Fruit fly (Drosophila melanogaster) whole organism, prepupa: ENCODE data around the gene CG4318.
A peak's percentile ranks its signal among the peaks of the same experiment; 100 is the strongest.

Experiments used
- Blimp-1 ChIP-seq: fragments of 200-800 bp; sonication (Bioruptor generic); optimal IDR thresholded peaks from 3 replicates; lab custom pipeline; 2017; ENCODE audit warnings: missing biosample characterization, missing genetic modification characterization, mild to moderate bottlenecking, moderate library complexity, missing genetic modification reagents
- CG10631 ChIP-seq: fragments of 200-800 bp; sonication (Bioruptor generic); optimal IDR thresholded peaks from 2 replicates; lab custom pipeline; 2016; ENCODE audit warnings: missing biosample characterization, missing genetic modification characterization
- CG10669 ChIP-seq: fragments of 200-800 bp; sonication (Bioruptor generic); optimal IDR thresholded peaks from 3 replicates; lab custom pipeline; 2018; ENCODE audit warnings: missing biosample characterization, mild to moderate bottlenecking, missing genetic modification characterization, moderate library complexity
- CG11294 ChIP-seq: fragments of 200-800 bp; sonication (Bioruptor generic); IDR thresholded peaks from 2 replicates; pipeline ENCODE4 v1.3.6; 2022; ENCODE audit warnings: missing biosample characterization, missing genetic modification characterization
- CG11762 ChIP-seq: fragments of 200-800 bp; sonication (Bioruptor generic); optimal IDR thresholded peaks from 3 replicates; lab custom pipeline; 2016; ENCODE audit warnings: missing biosample characterization, missing genetic modification characterization; ENCODE audit not compliant: insufficient read depth
- CG1621 ChIP-seq: fragments of 200-800 bp; sonication (Bioruptor generic); optimal IDR thresholded peaks from 3 replicates; lab custom pipeline; 2018; ENCODE audit warnings: missing biosample characterization, mild to moderate bottlenecking, missing genetic modification characterization
- CG16779 ChIP-seq: fragments of 200-800 bp; sonication (Bioruptor generic); optimal IDR thresholded peaks from 3 replicates; lab custom pipeline; 2017; ENCODE audit warnings: missing biosample characterization, mild to moderate bottlenecking, missing genetic modification characterization
- CG3032 ChIP-seq: fragments of 200-800 bp; optimal IDR thresholded peaks from 2 replicates; lab custom pipeline; 2019; ENCODE audit warnings: missing biosample characterization, mild to moderate bottlenecking, missing genetic modification characterization, moderate library complexity
- CG31627 ChIP-seq: fragments of 200-800 bp; sonication (Bioruptor generic); optimal IDR thresholded peaks from 3 replicates; lab custom pipeline; 2016; ENCODE audit warnings: missing biosample characterization, missing genetic modification characterization
- CG32006 ChIP-seq: fragments of 200-800 bp; sonication (Bioruptor generic); optimal IDR thresholded peaks from 3 replicates; lab custom pipeline; 2017; ENCODE audit warnings: missing biosample characterization, mild to moderate bottlenecking, missing genetic modification characterization
- CG3919 ChIP-seq: fragments of 200-800 bp; sonication (Bioruptor generic); optimal IDR thresholded peaks from 3 replicates; lab custom pipeline; 2016; ENCODE audit warnings: missing biosample characterization, missing genetic modification characterization
- CG4318 ChIP-seq: fragments of 200-800 bp; sonication (Bioruptor generic); optimal IDR thresholded peaks from 3 replicates; lab custom pipeline; 2017; ENCODE audit warnings: missing biosample characterization, mild to moderate bottlenecking, missing genetic modification characterization
- CG6163 ChIP-seq: fragments of 200-800 bp; sonication (Bioruptor generic); IDR thresholded peaks from 3 replicates; pipeline ENCODE4 v1.3.6; 2022; ENCODE audit warnings: missing biosample characterization, missing genetic modification characterization
- CG6276 ChIP-seq: fragments of 200-800 bp; sonication (Bioruptor generic); optimal IDR thresholded peaks from 2 replicates; lab custom pipeline; 2017; ENCODE audit warnings: missing biosample characterization, mild to moderate bottlenecking, missing genetic modification characterization
- CG6792 ChIP-seq: fragments of 200-800 bp; sonication (Bioruptor generic); optimal IDR thresholded peaks from 3 replicates; lab custom pipeline; 2016; ENCODE audit warnings: missing biosample characterization, missing genetic modification characterization
- CG6808 ChIP-seq: fragments of 200-800 bp; sonication (Bioruptor generic); optimal IDR thresholded peaks from 3 replicates; lab custom pipeline; 2017; ENCODE audit warnings: missing biosample characterization, missing genetic modification characterization, mild to moderate bottlenecking, moderate library complexity, missing genetic modification reagents
- CG6854 ChIP-seq: fragments of 200-800 bp; sonication (Bioruptor generic); optimal IDR thresholded peaks from 2 replicates; lab custom pipeline; 2017; ENCODE audit warnings: missing biosample characterization, mild to moderate bottlenecking, missing genetic modification characterization
- CG7368 ChIP-seq: fragments of 200-800 bp; sonication (Bioruptor generic); optimal IDR thresholded peaks from 3 replicates; lab custom pipeline; 2016; ENCODE audit warnings: missing biosample characterization, missing genetic modification characterization
- CG8119 ChIP-seq: fragments of 200-800 bp; sonication (Bioruptor generic); IDR thresholded peaks from 3 replicates; pipeline ENCODE4 v1.3.6; 2022; ENCODE audit warnings: missing biosample characterization, missing genetic modification characterization
- CG9139 ChIP-seq: fragments of 200-800 bp; sonication (Bioruptor generic); optimal IDR thresholded peaks from 3 replicates; lab custom pipeline; 2017; ENCODE audit warnings: missing biosample characterization, mild to moderate bottlenecking, missing genetic modification characterization
- Eip75B ChIP-seq: fragments of 200-800 bp; sonication (Bioruptor generic); optimal IDR thresholded peaks from 3 replicates; lab custom pipeline; 2016; ENCODE audit warnings: missing biosample characterization, missing genetic modification characterization
- Eip78C ChIP-seq: fragments of 200-800 bp; sonication (Bioruptor generic); peaks from one replicate; lab custom pipeline; 2016; ENCODE audit warnings: missing biosample characterization, missing genetic modification characterization
- Eip93F ChIP-seq: fragments of 200-800 bp; sonication (Bioruptor generic); optimal IDR thresholded peaks from 2 replicates; lab custom pipeline; 2016; ENCODE audit warnings: missing biosample characterization, mild to moderate bottlenecking, missing genetic modification characterization
- Ets21C ChIP-seq: fragments of 200-800 bp; sonication (Bioruptor generic); optimal IDR thresholded peaks from 3 replicates; lab custom pipeline; 2016; ENCODE audit warnings: missing biosample characterization, missing genetic modification characterization
- Gug ChIP-seq: fragments of 200-800 bp; sonication (Bioruptor generic); IDR thresholded peaks from 2 replicates; pipeline ENCODE4 v1.3.6; 2022; ENCODE audit warnings: missing biosample characterization, missing genetic modification characterization
- Hr38 ChIP-seq: sonication (Bioruptor generic); optimal IDR thresholded peaks from 2 replicates; lab custom pipeline; 2016; ENCODE audit warnings: missing biosample characterization, missing genetic modification characterization
- Hr39 ChIP-seq: fragments of 200-800 bp; sonication (Bioruptor generic); optimal IDR thresholded peaks from 2 replicates; lab custom pipeline; 2016; ENCODE audit warnings: missing biosample characterization, missing genetic modification characterization
- Lpt ChIP-seq: fragments of 200-800 bp; sonication (Bioruptor generic); optimal IDR thresholded peaks from 3 replicates; lab custom pipeline; 2016; ENCODE audit warnings: missing biosample characterization, missing genetic modification characterization
- Met ChIP-seq: fragments of 200-800 bp; sonication (Bioruptor generic); optimal IDR thresholded peaks from 3 replicates; lab custom pipeline; 2016; ENCODE audit warnings: missing biosample characterization, missing genetic modification characterization
- OdsH ChIP-seq: fragments of 200-800 bp; sonication (Bioruptor generic); optimal IDR thresholded peaks from 3 replicates; lab custom pipeline; 2016; ENCODE audit warnings: missing biosample characterization, missing genetic modification characterization
- Smox ChIP-seq: fragments of 200-800 bp; sonication (Bioruptor generic); optimal IDR thresholded peaks from 3 replicates; lab custom pipeline; 2016; ENCODE audit warnings: missing biosample characterization, missing genetic modification characterization
- Sox14 ChIP-seq: fragments of 200-800 bp; sonication (Bioruptor generic); optimal IDR thresholded peaks from 3 replicates; lab custom pipeline; 2016; ENCODE audit warnings: missing biosample characterization, missing genetic modification characterization
- Sox15 ChIP-seq: fragments of 200-800 bp; sonication (Bioruptor generic); optimal IDR thresholded peaks from 3 replicates; lab custom pipeline; 2016; ENCODE audit warnings: missing biosample characterization, missing genetic modification characterization
- achi ChIP-seq: fragments of 200-800 bp; sonication (Bioruptor generic); optimal IDR thresholded peaks from 3 replicates; lab custom pipeline; 2016; ENCODE audit warnings: missing biosample characterization, missing genetic modification characterization
- acj6 ChIP-seq: fragments of 200-800 bp; sonication (Bioruptor generic); optimal IDR thresholded peaks from 3 replicates; lab custom pipeline; 2016; ENCODE audit warnings: missing biosample characterization, missing genetic modification characterization
- dac ChIP-seq: fragments of 200-800 bp; sonication (Bioruptor generic); optimal IDR thresholded peaks from 2 replicates; lab custom pipeline; 2017; ENCODE audit warnings: missing biosample characterization, mild to moderate bottlenecking, missing genetic modification characterization
- dsx ChIP-seq: fragments of 200-800 bp; optimal IDR thresholded peaks from 3 replicates; lab custom pipeline; 2019; ENCODE audit warnings: missing biosample characterization, mild to moderate bottlenecking, missing genetic modification characterization, moderate library complexity; ENCODE audit not compliant: poor library complexity, severe bottlenecking
- eg ChIP-seq: fragments of 200-800 bp; sonication (Bioruptor generic); IDR thresholded peaks from 3 replicates; pipeline ENCODE4 v1.3.6; 2022; ENCODE audit warnings: missing biosample characterization, missing genetic modification characterization
- esn ChIP-seq: fragments of 200-800 bp; sonication (Bioruptor generic); optimal IDR thresholded peaks from 2 replicates; lab custom pipeline; 2016; ENCODE audit warnings: missing biosample characterization, mild to moderate bottlenecking, missing genetic modification characterization, moderate library complexity
- fd59A ChIP-seq: fragments of 200-800 bp; sonication (Bioruptor generic); optimal IDR thresholded peaks from 2 replicates; lab custom pipeline; 2017; ENCODE audit warnings: missing biosample characterization, mild to moderate bottlenecking, missing genetic modification characterization, missing genetic modification reagents
- fd85E ChIP-seq: fragments of 200-800 bp; sonication (Bioruptor generic); optimal IDR thresholded peaks from 3 replicates; lab custom pipeline; 2016; ENCODE audit warnings: missing biosample characterization, missing genetic modification characterization
- lz ChIP-seq: fragments of 200-800 bp; sonication (Bioruptor generic); optimal IDR thresholded peaks from 3 replicates; lab custom pipeline; 2016; ENCODE audit warnings: missing biosample characterization, missing genetic modification characterization
- net ChIP-seq: fragments of 200-800 bp; sonication (Bioruptor generic); optimal IDR thresholded peaks from 3 replicates; lab custom pipeline; 2016; ENCODE audit warnings: missing biosample characterization, missing genetic modification characterization
- pdm3 ChIP-seq: fragments of 200-800 bp; sonication (Bioruptor generic); optimal IDR thresholded peaks from 3 replicates; lab custom pipeline; 2016; ENCODE audit warnings: missing biosample characterization, missing genetic modification characterization
- ss ChIP-seq, 2 experiments: fragments of 200-800 bp; sonication (Bioruptor generic); optimal IDR thresholded peaks; 2 replicates in 1 of 2; 3 replicates in 1 of 2; lab custom pipeline; 2017 to 2018; ENCODE audit warnings: mild to moderate bottlenecking in 2 of 2, missing biosample characterization in 2 of 2, missing genetic modification characterization in 2 of 2, moderate library complexity in 1 of 2
- svp ChIP-seq: fragments of 200-800 bp; sonication (Bioruptor generic); peaks from one replicate; lab custom pipeline; 2016; ENCODE audit warnings: missing biosample characterization, missing genetic modification characterization
- topi ChIP-seq: fragments of 200-800 bp; sonication (Bioruptor generic); optimal IDR thresholded peaks from 3 replicates; lab custom pipeline; 2016; ENCODE audit warnings: missing biosample characterization, missing genetic modification characterization
- vri ChIP-seq: fragments of 200-800 bp; sonication (Bioruptor generic); optimal IDR thresholded peaks from 3 replicates; lab custom pipeline; 2016; ENCODE audit warnings: missing biosample characterization, mild to moderate bottlenecking, missing genetic modification characterization

The CG4318 gene

DNA sequence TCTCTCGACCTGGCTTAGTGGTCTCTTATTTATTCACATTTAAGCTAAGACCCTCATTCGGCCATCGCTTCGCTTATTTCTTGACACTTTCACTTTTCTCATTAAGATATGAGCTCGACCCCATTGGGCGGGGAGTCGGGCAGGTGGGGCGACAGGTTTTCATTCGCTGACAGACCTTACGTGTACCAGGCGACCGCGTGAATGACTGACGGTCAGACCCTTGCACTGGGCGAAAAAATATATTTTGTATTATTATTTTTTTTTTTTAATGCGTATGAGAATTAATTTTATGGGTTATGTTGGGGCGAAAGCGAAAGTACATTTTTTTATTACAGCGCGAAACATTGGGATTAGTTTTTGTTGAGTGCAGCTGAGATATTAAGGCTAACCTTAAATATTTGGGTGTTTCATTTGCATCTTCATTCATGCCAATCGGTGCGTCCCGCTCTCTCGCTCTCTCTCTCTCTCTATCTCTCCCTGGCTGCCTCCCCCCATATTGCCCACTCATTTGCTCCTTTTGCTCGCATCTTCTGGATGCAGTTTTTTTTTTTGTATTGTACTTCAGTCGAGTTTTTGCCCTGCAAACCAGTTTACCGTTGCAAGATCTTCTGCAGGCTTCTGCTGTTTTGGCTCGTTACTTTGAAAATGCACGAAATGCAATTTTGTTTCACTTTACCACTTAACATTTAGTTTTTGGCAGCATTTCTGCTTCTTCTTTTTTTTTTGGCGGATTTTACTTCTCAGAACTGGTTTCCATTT is 17.6 kb downstream of the CG4318 start (continued):
- peak; percentile 49 for TF ChIP-seq CG10631 (GFP tag; lab: Kevin White, UChicago)
- TF ChIP-seq Eip75B (GFP tag; lab: Kevin White, UChicago): peak; percentile 85
- 0 out of 2 replicates have a peak, but pooled peaks have one; percentile 16 for TF ChIP-seq Gug (GFP tag; lab: Robert Waterston, UW)
- TF ChIP-seq CG4318 (GFP tag; lab: Kevin White, UChicago): no peak
- TF ChIP-seq ss (GFP tag; optimal IDR thresholded peaks at IDR 0.05; lab: Kevin White, UChicago): peak; percentile 78 to 83
- TF ChIP-seq CG6854: peak; percentile 3
- TF ChIP-seq CG3032 (tag; lab: Kevin White, UChicago): peak; percentile 27
- peak; percentile 95 for TF ChIP-seq Eip78C (GFP tag; lab: Kevin White, UChicago)
- peak; percentile 84 for TF ChIP-seq Met
- TF ChIP-seq esn (GFP tag; lab: Kevin White, UChicago): peak; percentile 70

- TF ChIP-seq CG7368 (GFP tag; lab: Kevin White, UChicago) (peak; percentile 61), Eip93F (GFP tag; lab: Kevin White, UChicago) (no peak), CG6792 (GFP tag; lab: Kevin White, UChicago) (peak; percentile 41), acj6 (GFP tag; lab: Kevin White, UChicago) (peak; percentile 47), vri (GFP tag; lab: Kevin White, UChicago) (no peak), CG6163 (peak; percentile 73), ss (GFP tag; optimal IDR thresholded peaks at IDR 0.05; lab: Kevin White, UChicago) (no peak), Hr39 (GFP tag; lab: Kevin White, UChicago) (peak; percentile 59), svp (GFP tag; lab: Kevin White, UChicago) (peak; percentile 83), lz (GFP tag; lab: Kevin White, UChicago) (peak; percentile 53), CG1621 (tag; lab: Kevin White, UChicago) (no peak), dac (GFP tag; lab: Kevin White, UChicago) (peak; percentile 47), CG11762 (GFP tag; lab: Kevin White, UChicago) (peak; percentile 34), CG9139 (GFP tag; lab: Kevin White, UChicago) (no peak), Sox15 (GFP tag; lab: Kevin White, UChicago) (peak; percentile 35), CG4318 (GFP tag; lab: Kevin White, UChicago) (peak; percentile 48), eg (GFP tag; lab: Robert Waterston, UW) (peak; percentile 80), pdm3 (GFP tag; lab: Kevin White, UChicago) (peak; percentile 62), Ets21C (peak; percentile 29), achi (GFP tag; lab: Kevin White, UChicago) (peak; percentile 56), Eip75B (GFP tag; lab: Kevin White, UChicago) (peak; percentile 30), fd85E (GFP tag; lab: Kevin White, UChicago) (no peak), CG16779 (no peak), CG3032 (tag; lab: Kevin White, UChicago) (no peak), CG31627 (GFP tag; lab: Kevin White, UChicago) (peak; percentile 55), CG3919 (GFP tag; lab: Kevin White, UChicago) (peak; percentile 72), CG6808 (GFP tag; lab: Kevin White, UChicago) (no peak), OdsH (GFP tag; lab: Kevin White, UChicago) (peak; percentile 66), net (GFP tag; lab: Kevin White, UChicago) (peak; percentile 65), CG32006 (GFP tag; lab: Kevin White, UChicago) (peak; percentile 71), CG6854 (no peak), fd59A (GFP tag; lab: Kevin White, UChicago) (no peak), esn (GFP tag; lab: Kevin White, UChicago) (peak; percentile 56), CG8119 (GFP tag; lab: Robert Waterston, UW) (peak; percentile 73), Lpt (GFP tag; lab: Kevin White, UChicago) (peak; percentile 27), CG10669 (GFP tag; lab: Kevin White, UChicago) (peak; percentile 25), topi (GFP tag; lab: Kevin White, UChicago) (peak; percentile 60), Blimp-1 (GFP tag; lab: Kevin White, UChicago) (no peak), Hr38 (no peak), CG6276 (GFP tag; lab: Kevin White, UChicago) (peak; percentile 67), Smox (GFP tag; lab: Kevin White, UChicago) (peak; percentile 34), CG11294 (GFP tag; lab: Robert Waterston, UW) (no peak), dsx (GFP tag; lab: Kevin White, UChicago) (no peak), Sox14 (GFP tag; lab: Kevin White, UChicago) (peak; percentile 35)
These were observed 19.0 kb downstream of the CG4318 start for dm6 chrX:13135702-13136101.
